Worm (Caenorhabditis elegans): ENCODE measurements around the gene swd-2.2.

DNA sequence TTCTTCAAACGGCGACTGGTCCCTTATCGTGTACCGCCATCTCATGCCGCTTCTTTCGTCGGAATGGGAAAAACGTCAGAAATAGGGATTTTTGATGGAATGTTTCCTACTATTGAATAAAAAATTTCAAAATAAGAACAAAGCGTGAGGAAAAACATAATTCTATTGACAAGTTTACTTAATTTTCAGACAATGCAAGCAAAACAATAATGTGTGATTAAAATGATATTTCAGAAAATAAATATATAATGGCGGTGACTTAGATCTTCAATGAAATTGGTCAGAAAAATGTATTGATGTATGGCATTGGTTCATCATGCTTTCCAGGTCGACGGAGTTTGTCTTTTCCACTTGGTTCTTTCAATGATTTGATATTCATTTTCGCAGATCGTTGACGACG lies 20.5 kb downstream of the swd-2.2 start, which contains the start of gene ntp-1:
- TF ChIP-seq pha-4 (GFP tag; IDR thresholded peaks at IDR 0.05) (no peak), pha-4 (tag; optimal IDR thresholded peaks at IDR 0.05) (no peak), dve-1 (tag; optimal IDR thresholded peaks at IDR 0.05; ENCODE audit: insufficient read depth) (no peak), nhr-41 (GFP tag; IDR thresholded peaks at IDR 0.05) (no peak), skn-1 (tag; optimal IDR thresholded peaks at IDR 0.05) (no peak), ceh-28 (tag; optimal IDR thresholded peaks at IDR 0.05) (no peak), ceh-62 (tag; optimal IDR thresholded peaks at IDR 0.05) (no peak), ceh-82 (tag; optimal IDR thresholded peaks at IDR 0.05) (no peak), zag-1 (tag; optimal IDR thresholded peaks at IDR 0.05) (no peak), ztf-7 (tag; optimal IDR thresholded peaks at IDR 0.05) (no peak), mdl-1 (tag; optimal IDR thresholded peaks at IDR 0.05) (no peak)

Measured in whole organism, L4 larva.